Worm (Caenorhabditis elegans) whole organism, late embryonic: ENCODE data around the gene snap-1.

Experiments
- ama-1 ChIP-seq: fragments of 150-350 bp; optimal IDR thresholded peaks from 2 replicates; lab custom pipeline; 2014
- rnt-1 ChIP-seq: sonication (generic microtip); optimal IDR thresholded peaks from 2 replicates; lab custom pipeline; 2016; ENCODE audit warnings: missing genetic modification characterization, missing compliant biosample characterization

DNA sequence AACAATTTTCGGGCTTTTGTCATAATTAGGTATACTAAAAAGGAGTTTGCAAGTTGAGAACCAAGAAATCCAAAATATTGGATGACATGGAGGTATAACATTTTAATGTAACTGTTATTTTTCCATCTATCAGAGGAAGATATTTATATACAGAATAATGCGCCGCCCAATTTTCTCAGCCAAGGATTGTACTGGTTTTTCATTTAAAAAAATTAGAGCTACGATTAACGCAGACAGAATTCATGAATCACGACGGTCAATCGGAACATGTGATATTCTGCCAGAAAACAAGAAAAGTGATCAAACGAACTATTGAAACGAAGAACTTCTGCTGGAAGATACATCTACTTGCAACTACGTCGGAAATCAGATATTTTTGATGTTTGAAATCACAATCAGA lies 32.2 kb upstream of the snap-1 start, which contains the start of gene str-145:
- TF ChIP-seq rnt-1 (tag; lab: Kevin White, UChicago) (no peak), ama-1 (lab: Kevin White, UChicago) (no peak)
